Fruit fly (Drosophila melanogaster) whole organism, prepupa: ENCODE results near the gene CG15877.

ENCODE experiments used
- CG7368 ChIP-seq: fragments of 200-800 bp; sonication (Bioruptor generic); optimal IDR thresholded peaks from 3 replicates; lab custom pipeline; 2016; ENCODE audit warnings: missing biosample characterization, missing genetic modification characterization
- Smox ChIP-seq: fragments of 200-800 bp; sonication (Bioruptor generic); optimal IDR thresholded peaks from 3 replicates; lab custom pipeline; 2016; ENCODE audit warnings: missing biosample characterization, missing genetic modification characterization
- lz ChIP-seq: fragments of 200-800 bp; sonication (Bioruptor generic); optimal IDR thresholded peaks from 3 replicates; lab custom pipeline; 2016; ENCODE audit warnings: missing biosample characterization, missing genetic modification characterization
- vri ChIP-seq: fragments of 200-800 bp; sonication (Bioruptor generic); optimal IDR thresholded peaks from 3 replicates; lab custom pipeline; 2016; ENCODE audit warnings: missing biosample characterization, mild to moderate bottlenecking, missing genetic modification characterization

- no peak for TF ChIP-seq vri (GFP tag; lab: Kevin White, UChicago)
- no peak for TF ChIP-seq CG7368
- TF ChIP-seq Smox = no peak
- no peak for TF ChIP-seq lz
Observed at dm6 chr3L:2425687-2426086, 48.3 kb upstream of the CG15877 start.
